Fruit fly (Drosophila melanogaster) whole organism, prepupa: ENCODE results near the gene Atac2.
A peak's percentile ranks its signal among the peaks of the same experiment; 100 is the strongest.

Experiments
- CG11902 ChIP-seq: fragments of 200-800 bp; sonication (Bioruptor generic); optimal IDR thresholded peaks from 3 replicates; lab custom pipeline; 2016; ENCODE audit warnings: missing biosample characterization, missing genetic modification characterization
- CG15336 ChIP-seq: fragments of 200-800 bp; sonication (Bioruptor generic); IDR thresholded peaks from 2 replicates; pipeline ENCODE4 v1.3.6; 2022; ENCODE audit warnings: missing biosample characterization, missing genetic modification characterization
- CG1621 ChIP-seq: fragments of 200-800 bp; sonication (Bioruptor generic); optimal IDR thresholded peaks from 3 replicates; lab custom pipeline; 2018; ENCODE audit warnings: missing biosample characterization, mild to moderate bottlenecking, missing genetic modification characterization
- CG16779 ChIP-seq: fragments of 200-800 bp; sonication (Bioruptor generic); optimal IDR thresholded peaks from 3 replicates; lab custom pipeline; 2017; ENCODE audit warnings: missing biosample characterization, mild to moderate bottlenecking, missing genetic modification characterization
- CG32006 ChIP-seq: fragments of 200-800 bp; sonication (Bioruptor generic); optimal IDR thresholded peaks from 3 replicates; lab custom pipeline; 2017; ENCODE audit warnings: missing biosample characterization, mild to moderate bottlenecking, missing genetic modification characterization
- CG34406 ChIP-seq: fragments of 200-800 bp; sonication (Bioruptor generic); optimal IDR thresholded peaks from 3 replicates; lab custom pipeline; 2016; ENCODE audit warnings: missing biosample characterization, missing genetic modification characterization
- CG3919 ChIP-seq: fragments of 200-800 bp; sonication (Bioruptor generic); optimal IDR thresholded peaks from 3 replicates; lab custom pipeline; 2016; ENCODE audit warnings: missing biosample characterization, missing genetic modification characterization
- CG4318 ChIP-seq: fragments of 200-800 bp; sonication (Bioruptor generic); optimal IDR thresholded peaks from 3 replicates; lab custom pipeline; 2017; ENCODE audit warnings: missing biosample characterization, mild to moderate bottlenecking, missing genetic modification characterization
- CG6163 ChIP-seq: fragments of 200-800 bp; sonication (Bioruptor generic); IDR thresholded peaks from 3 replicates; pipeline ENCODE4 v1.3.6; 2022; ENCODE audit warnings: missing biosample characterization, missing genetic modification characterization
- CG6276 ChIP-seq: fragments of 200-800 bp; sonication (Bioruptor generic); optimal IDR thresholded peaks from 2 replicates; lab custom pipeline; 2017; ENCODE audit warnings: missing biosample characterization, mild to moderate bottlenecking, missing genetic modification characterization
- CG6792 ChIP-seq: fragments of 200-800 bp; sonication (Bioruptor generic); optimal IDR thresholded peaks from 3 replicates; lab custom pipeline; 2016; ENCODE audit warnings: missing biosample characterization, missing genetic modification characterization
- CG6808 ChIP-seq: fragments of 200-800 bp; sonication (Bioruptor generic); optimal IDR thresholded peaks from 3 replicates; lab custom pipeline; 2017; ENCODE audit warnings: missing biosample characterization, missing genetic modification characterization, mild to moderate bottlenecking, moderate library complexity, missing genetic modification reagents
- CG8319 ChIP-seq: fragments of 200-800 bp; sonication (Bioruptor generic); optimal IDR thresholded peaks from 3 replicates; lab custom pipeline; 2016; ENCODE audit warnings: missing biosample characterization, missing genetic modification characterization
- CG8632 ChIP-seq: fragments of 200-800 bp; sonication (Bioruptor generic); optimal IDR thresholded peaks from 3 replicates; lab custom pipeline; 2016; ENCODE audit warnings: missing biosample characterization, missing genetic modification characterization
- Eip78C ChIP-seq: fragments of 200-800 bp; sonication (Bioruptor generic); peaks from one replicate; lab custom pipeline; 2016; ENCODE audit warnings: missing biosample characterization, missing genetic modification characterization
- Ets21C ChIP-seq: fragments of 200-800 bp; sonication (Bioruptor generic); optimal IDR thresholded peaks from 3 replicates; lab custom pipeline; 2016; ENCODE audit warnings: missing biosample characterization, missing genetic modification characterization
- Gug ChIP-seq: fragments of 200-800 bp; sonication (Bioruptor generic); IDR thresholded peaks from 2 replicates; pipeline ENCODE4 v1.3.6; 2022; ENCODE audit warnings: missing biosample characterization, missing genetic modification characterization
- Hr38 ChIP-seq: sonication (Bioruptor generic); optimal IDR thresholded peaks from 2 replicates; lab custom pipeline; 2016; ENCODE audit warnings: missing biosample characterization, missing genetic modification characterization
- Hr39 ChIP-seq: fragments of 200-800 bp; sonication (Bioruptor generic); optimal IDR thresholded peaks from 2 replicates; lab custom pipeline; 2016; ENCODE audit warnings: missing biosample characterization, missing genetic modification characterization
- Hr4 ChIP-seq: fragments of 200-800 bp; sonication (Bioruptor generic); optimal IDR thresholded peaks from 3 replicates; lab custom pipeline; 2016; ENCODE audit warnings: missing biosample characterization, missing genetic modification characterization
- Lpt ChIP-seq: fragments of 200-800 bp; sonication (Bioruptor generic); optimal IDR thresholded peaks from 3 replicates; lab custom pipeline; 2016; ENCODE audit warnings: missing biosample characterization, missing genetic modification characterization
- Met ChIP-seq: fragments of 200-800 bp; sonication (Bioruptor generic); optimal IDR thresholded peaks from 3 replicates; lab custom pipeline; 2016; ENCODE audit warnings: missing biosample characterization, missing genetic modification characterization
- OdsH ChIP-seq: fragments of 200-800 bp; sonication (Bioruptor generic); optimal IDR thresholded peaks from 3 replicates; lab custom pipeline; 2016; ENCODE audit warnings: missing biosample characterization, missing genetic modification characterization
- Smox ChIP-seq: fragments of 200-800 bp; sonication (Bioruptor generic); optimal IDR thresholded peaks from 3 replicates; lab custom pipeline; 2016; ENCODE audit warnings: missing biosample characterization, missing genetic modification characterization
- Sox102F ChIP-seq: fragments of 200-800 bp; sonication (Bioruptor generic); optimal IDR thresholded peaks from 2 replicates; lab custom pipeline; 2016; ENCODE audit warnings: missing biosample characterization, mild to moderate bottlenecking, missing genetic modification characterization
- Sox15 ChIP-seq: fragments of 200-800 bp; sonication (Bioruptor generic); optimal IDR thresholded peaks from 3 replicates; lab custom pipeline; 2016; ENCODE audit warnings: missing biosample characterization, missing genetic modification characterization
- achi ChIP-seq: fragments of 200-800 bp; sonication (Bioruptor generic); optimal IDR thresholded peaks from 3 replicates; lab custom pipeline; 2016; ENCODE audit warnings: missing biosample characterization, missing genetic modification characterization
- dac ChIP-seq: fragments of 200-800 bp; sonication (Bioruptor generic); optimal IDR thresholded peaks from 2 replicates; lab custom pipeline; 2017; ENCODE audit warnings: missing biosample characterization, mild to moderate bottlenecking, missing genetic modification characterization
- dsx ChIP-seq: fragments of 200-800 bp; optimal IDR thresholded peaks from 3 replicates; lab custom pipeline; 2019; ENCODE audit warnings: missing biosample characterization, mild to moderate bottlenecking, missing genetic modification characterization, moderate library complexity; ENCODE audit not compliant: poor library complexity, severe bottlenecking
- eg ChIP-seq: fragments of 200-800 bp; sonication (Bioruptor generic); IDR thresholded peaks from 3 replicates; pipeline ENCODE4 v1.3.6; 2022; ENCODE audit warnings: missing biosample characterization, missing genetic modification characterization
- esn ChIP-seq: fragments of 200-800 bp; sonication (Bioruptor generic); optimal IDR thresholded peaks from 2 replicates; lab custom pipeline; 2016; ENCODE audit warnings: missing biosample characterization, mild to moderate bottlenecking, missing genetic modification characterization, moderate library complexity
- fd59A ChIP-seq: fragments of 200-800 bp; sonication (Bioruptor generic); optimal IDR thresholded peaks from 2 replicates; lab custom pipeline; 2017; ENCODE audit warnings: missing biosample characterization, mild to moderate bottlenecking, missing genetic modification characterization, missing genetic modification reagents
- fkh ChIP-seq: fragments of 200-800 bp; sonication (Bioruptor generic); optimal IDR thresholded peaks from 3 replicates; lab custom pipeline; 2017; ENCODE audit warnings: missing biosample characterization, mild to moderate bottlenecking, missing genetic modification characterization, moderate library complexity
- lz ChIP-seq: fragments of 200-800 bp; sonication (Bioruptor generic); optimal IDR thresholded peaks from 3 replicates; lab custom pipeline; 2016; ENCODE audit warnings: missing biosample characterization, missing genetic modification characterization
- pdm3 ChIP-seq: fragments of 200-800 bp; sonication (Bioruptor generic); optimal IDR thresholded peaks from 3 replicates; lab custom pipeline; 2016; ENCODE audit warnings: missing biosample characterization, missing genetic modification characterization
- salr ChIP-seq, 2 experiments: fragments of 200-800 bp; sonication (Bioruptor generic); optimal IDR thresholded peaks; 3 replicates each; lab custom pipeline; 2016 to 2018; ENCODE audit warnings: missing biosample characterization in 2 of 2, missing genetic modification characterization in 2 of 2, mild to moderate bottlenecking in 1 of 2
- spab ChIP-seq: fragments of 200-800 bp; sonication (Bioruptor generic); optimal IDR thresholded peaks from 2 replicates; lab custom pipeline; 2017; ENCODE audit warnings: missing biosample characterization, mild to moderate bottlenecking, missing genetic modification characterization, missing genetic modification reagents
- ss ChIP-seq, 2 experiments: fragments of 200-800 bp; sonication (Bioruptor generic); optimal IDR thresholded peaks; 2 replicates in 1 of 2; 3 replicates in 1 of 2; lab custom pipeline; 2017 to 2018; ENCODE audit warnings: mild to moderate bottlenecking in 2 of 2, missing biosample characterization in 2 of 2, missing genetic modification characterization in 2 of 2, moderate library complexity in 1 of 2
- svp ChIP-seq: fragments of 200-800 bp; sonication (Bioruptor generic); peaks from one replicate; lab custom pipeline; 2016; ENCODE audit warnings: missing biosample characterization, missing genetic modification characterization
- topi ChIP-seq: fragments of 200-800 bp; sonication (Bioruptor generic); optimal IDR thresholded peaks from 3 replicates; lab custom pipeline; 2016; ENCODE audit warnings: missing biosample characterization, missing genetic modification characterization
- vri ChIP-seq: fragments of 200-800 bp; sonication (Bioruptor generic); optimal IDR thresholded peaks from 3 replicates; lab custom pipeline; 2016; ENCODE audit warnings: missing biosample characterization, mild to moderate bottlenecking, missing genetic modification characterization

Atac2 gene

dm6 chr2L:18628104-18628503, 16.1 kb upstream of the Atac2 start (continued):
- TF ChIP-seq spab (peak; percentile 22), Ets21C (peak; percentile 15), ss (GFP tag; optimal IDR thresholded peaks at IDR 0.05; lab: Kevin White, UChicago) (no peak), CG32006 (GFP tag; lab: Kevin White, UChicago) (peak; percentile 83), Hr39 (GFP tag; lab: Kevin White, UChicago) (peak; percentile 58), Lpt (peak; percentile 74), CG6792 (GFP tag; lab: Kevin White, UChicago) (peak; percentile 60), lz (peak; percentile 64), Gug (peak; percentile 67), CG15336 (GFP tag; lab: Robert Waterston, UW) (peak; percentile 87), pdm3 (GFP tag; lab: Kevin White, UChicago) (peak; percentile 74), OdsH (peak; percentile 47), salr (GFP tag; optimal IDR thresholded peaks at IDR 0.05; lab: Kevin White, UChicago) (peak in 1 of 2 experiments; percentile 55), CG4318 (GFP tag; lab: Kevin White, UChicago) (peak; percentile 36), Sox15 (no peak), eg (GFP tag; lab: Robert Waterston, UW) (peak; percentile 81), achi (peak; percentile 59), CG34406 (peak; percentile 25), svp (peak; percentile 79), CG16779 (peak; percentile 57), Eip78C (GFP tag; lab: Kevin White, UChicago) (peak; percentile 87), CG8319 (peak; percentile 40), Hr4 (GFP tag; lab: Kevin White, UChicago) (peak; percentile 76), CG6163 (peak; percentile 79), Met (peak; percentile 74), dac (GFP tag; lab: Kevin White, UChicago) (no peak), Hr38 (GFP tag; lab: Kevin White, UChicago) (no peak), esn (GFP tag; lab: Kevin White, UChicago) (peak; percentile 72)

- TF ChIP-seq fkh (peak; percentile 98), CG11902 (GFP tag; lab: Kevin White, UChicago) (no peak), Sox102F (GFP tag; lab: Kevin White, UChicago) (peak; percentile 33), salr (GFP tag; optimal IDR thresholded peaks at IDR 0.05; lab: Kevin White, UChicago) (no peak), CG6792 (GFP tag; lab: Kevin White, UChicago) (peak; percentile 8), topi (GFP tag; lab: Kevin White, UChicago) (peak; percentile 30), CG3919 (GFP tag; lab: Kevin White, UChicago) (no peak), CG34406 (peak; percentile 19), svp (peak; percentile 85), dac (GFP tag; lab: Kevin White, UChicago) (no peak), CG6276 (no peak), Eip78C (GFP tag; lab: Kevin White, UChicago) (peak; percentile 72), CG32006 (GFP tag; lab: Kevin White, UChicago) (no peak), CG1621 (tag; lab: Kevin White, UChicago) (no peak), vri (GFP tag; lab: Kevin White, UChicago) (peak; percentile 77), CG6808 (GFP tag; lab: Kevin White, UChicago) (no peak), CG8632 (peak; percentile 12), fd59A (GFP tag; lab: Kevin White, UChicago) (no peak), Met (peak; percentile 48), dsx (GFP tag; lab: Kevin White, UChicago) (no peak), Smox (peak; percentile 10), eg (GFP tag; lab: Robert Waterston, UW) (no peak), esn (GFP tag; lab: Kevin White, UChicago) (peak; percentile 44)
These were observed 14.9 kb upstream of the Atac2 start for dm6 chr2L:18626987-18627386.
